Fruit fly (Drosophila melanogaster) whole organism: Measurements from ENCODE around the gene CG17272.

Source experiments
- CG8478 ChIP-seq: fragments of >200 bp; optimal IDR thresholded peaks from 2 replicates; lab custom pipeline; 2018; ENCODE audit warnings: inconsistent platforms
- Dll ChIP-seq: fragments of >200 bp; optimal IDR thresholded peaks from 2 replicates; lab custom pipeline; 2017
- EcR ChIP-seq, 2 experiments: fragments of >200 bp; optimal IDR thresholded peaks; 2 replicates each; lab custom pipeline; 2017; ENCODE audit warnings: missing biosample characterization in 2 of 2, missing genetic modification characterization in 2 of 2, missing genetic modification reagents in 2 of 2
- psq ChIP-seq: fragments of >200 bp; optimal IDR thresholded peaks from 2 replicates; lab custom pipeline; 2017
- usp ChIP-seq: fragments of >200 bp; optimal IDR thresholded peaks from 2 replicates; lab custom pipeline; 2017; ENCODE audit warnings: missing biosample characterization, missing genetic modification characterization, mixed read lengths

DNA sequence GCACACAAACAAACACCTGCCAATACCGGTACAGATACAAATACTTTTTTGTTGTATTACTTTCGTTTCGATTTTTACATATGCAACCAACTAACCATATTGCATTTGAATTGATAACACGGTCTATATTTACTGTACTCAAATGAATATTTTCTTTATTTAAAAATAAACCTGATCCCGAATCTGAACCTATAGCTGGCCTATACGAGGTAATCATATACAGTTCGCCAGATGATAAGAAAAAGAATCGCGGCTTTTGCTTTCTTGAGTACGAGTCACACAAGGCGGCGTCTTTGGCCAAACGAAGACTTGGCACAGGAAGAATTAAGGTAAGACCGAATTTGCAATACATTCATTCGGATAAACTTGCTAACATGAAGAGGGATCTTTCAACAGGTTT is 27.1 kb downstream of the CG17272 start:
- TF ChIP-seq psq (lab: Kevin White, UChicago) (no peak), CG8478 (lab: Kevin White, UChicago) (no peak), EcR (GFP tag; optimal IDR thresholded peaks at IDR 0.05; lab: Kevin White, UChicago) (no peak), usp (GFP tag; lab: Kevin White, UChicago) (no peak), Dll (lab: Kevin White, UChicago) (no peak)
